Worm (Caenorhabditis elegans) whole organism, late embryonic: ENCODE data around the gene ddl-1.

Source experiments
- C08G9.2 ChIP-seq: sonication (generic microtip); optimal IDR thresholded peaks from 2 replicates; lab custom pipeline; 2016; ENCODE audit warnings: mild to moderate bottlenecking, missing genetic modification characterization, moderate library complexity, missing compliant biosample characterization
- F13H6.1 ChIP-seq: sonication (generic microtip); optimal IDR thresholded peaks from 2 replicates; lab custom pipeline; 2016; ENCODE audit warnings: missing genetic modification characterization, missing compliant biosample characterization
- T23F11.4 ChIP-seq: fragments of 200-800 bp; sonication (Bioruptor generic); optimal IDR thresholded peaks from 2 replicates; lab custom pipeline; 2018; ENCODE audit warnings: mild to moderate bottlenecking, missing genetic modification characterization, missing compliant biosample characterization
- ahr-1 ChIP-seq: sonication (generic microtip); optimal IDR thresholded peaks from 2 replicates; lab custom pipeline; 2016; ENCODE audit warnings: missing genetic modification characterization, missing compliant biosample characterization
- ama-1 ChIP-seq: fragments of 150-350 bp; optimal IDR thresholded peaks from 2 replicates; lab custom pipeline; 2014
- ceh-14 ChIP-seq: sonication (generic microtip); optimal IDR thresholded peaks from 2 replicates; lab custom pipeline; 2016; ENCODE audit warnings: missing genotype, missing genetic modification characterization, missing compliant biosample characterization
- ceh-19 ChIP-seq: fragments of 200-800 bp; sonication (Bioruptor generic); optimal IDR thresholded peaks from 2 replicates; lab custom pipeline; 2018; ENCODE audit warnings: mild to moderate bottlenecking, missing genetic modification characterization, missing compliant biosample characterization
- ceh-2 ChIP-seq: sonication (generic microtip); optimal IDR thresholded peaks from 2 replicates; lab custom pipeline; 2016; ENCODE audit warnings: missing genotype, missing genetic modification characterization, missing compliant biosample characterization
- ceh-30 ChIP-seq: fragments of 150-350 bp; optimal IDR thresholded peaks from 2 replicates; lab custom pipeline; 2014; ENCODE audit warnings: missing biosample characterization, missing genetic modification characterization
- ceh-31 ChIP-seq: sonication (generic microtip); optimal IDR thresholded peaks from 2 replicates; lab custom pipeline; 2016; ENCODE audit warnings: missing genetic modification characterization, missing compliant biosample characterization
- ceh-34 ChIP-seq: sonication (generic microtip); optimal IDR thresholded peaks from 2 replicates; lab custom pipeline; 2016; ENCODE audit warnings: mild to moderate bottlenecking, missing genetic modification characterization, missing compliant biosample characterization
- ceh-45 ChIP-seq: fragments of 200-800 bp; sonication (Bioruptor generic); IDR thresholded peaks from 2 replicates; pipeline ENCODE4 v1.3.6; 2022; ENCODE audit warnings: missing genetic modification reagents, missing genetic modification characterization, missing compliant biosample characterization
- ceh-48 ChIP-seq: sonication (generic microtip); optimal IDR thresholded peaks from 2 replicates; lab custom pipeline; 2016; ENCODE audit warnings: missing genetic modification characterization, inconsistent platforms, missing compliant biosample characterization
- ceh-6 ChIP-seq: fragments of 200-800 bp; sonication (Bioruptor generic); optimal IDR thresholded peaks from 2 replicates; lab custom pipeline; 2018; ENCODE audit warnings: mild to moderate bottlenecking, missing genetic modification characterization, missing compliant biosample characterization
- elt-2 ChIP-seq: sonication (generic microtip); optimal IDR thresholded peaks from 2 replicates; lab custom pipeline; 2016; ENCODE audit warnings: missing genetic modification reagents, missing genetic modification characterization, missing compliant biosample characterization
- eyg-1 ChIP-seq: sonication (generic microtip); optimal IDR thresholded peaks from 2 replicates; lab custom pipeline; 2016; ENCODE audit warnings: missing genotype, missing genetic modification characterization, missing compliant biosample characterization
- fkh-10 ChIP-seq: fragments of 150-350 bp; optimal IDR thresholded peaks from 2 replicates; lab custom pipeline; 2014; ENCODE audit warnings: missing biosample characterization, missing genetic modification reagents, missing genetic modification characterization
- gmeb-2 ChIP-seq: sonication (generic microtip); optimal IDR thresholded peaks from 2 replicates; lab custom pipeline; 2016; ENCODE audit warnings: missing genetic modification characterization, inconsistent platforms, missing compliant biosample characterization
- hlh-15 ChIP-seq: sonication (generic microtip); optimal IDR thresholded peaks from 2 replicates; lab custom pipeline; 2016; ENCODE audit warnings: missing genetic modification characterization, missing compliant biosample characterization
- hlh-30 ChIP-seq: sonication (generic microtip); optimal IDR thresholded peaks from 2 replicates; lab custom pipeline; 2017; ENCODE audit warnings: antibody characterized with exemption, missing genetic modification characterization, missing compliant biosample characterization; ENCODE audit not compliant: insufficient read depth
- lin-11 ChIP-seq: fragments of 200-800 bp; sonication (Bioruptor generic); optimal IDR thresholded peaks from 2 replicates; lab custom pipeline; 2018; ENCODE audit warnings: mild to moderate bottlenecking, missing genetic modification characterization, missing compliant biosample characterization
- mec-3 ChIP-seq: sonication (generic microtip); optimal IDR thresholded peaks from 2 replicates; lab custom pipeline; 2016; ENCODE audit warnings: borderline replicate concordance, missing genetic modification characterization, missing compliant biosample characterization
- nfya-1 ChIP-seq: sonication (generic microtip); optimal IDR thresholded peaks from 2 replicates; lab custom pipeline; 2017; ENCODE audit warnings: missing genetic modification characterization, mild to moderate bottlenecking, missing compliant biosample characterization, antibody characterized with exemption, moderate library complexity
- nhr-232 ChIP-seq: sonication (generic microtip); optimal IDR thresholded peaks from 2 replicates; lab custom pipeline; 2016; ENCODE audit warnings: missing genetic modification characterization, missing compliant biosample characterization
- npax-4 ChIP-seq: sonication (generic microtip); optimal IDR thresholded peaks from 2 replicates; lab custom pipeline; 2016; ENCODE audit warnings: missing genetic modification characterization, missing compliant biosample characterization
- odd-2 ChIP-seq: sonication (generic microtip); optimal IDR thresholded peaks from 2 replicates; lab custom pipeline; 2017; ENCODE audit warnings: antibody characterized with exemption, mild to moderate bottlenecking, missing genetic modification characterization, missing compliant biosample characterization
- pat-9 ChIP-seq: fragments of 200-800 bp; sonication (Bioruptor generic); optimal IDR thresholded peaks from 2 replicates; lab custom pipeline; 2018; ENCODE audit warnings: mild to moderate bottlenecking, missing genetic modification characterization, moderate library complexity, missing compliant biosample characterization
- pax-1 ChIP-seq: fragments of 150-350 bp; optimal IDR thresholded peaks from 2 replicates; lab custom pipeline; 2014; ENCODE audit warnings: missing biosample characterization, missing genetic modification characterization
- pha-4 ChIP-seq: fragments of 150-350 bp; optimal IDR thresholded peaks from 2 replicates; lab custom pipeline; 2018; ENCODE audit warnings: missing biosample characterization, missing genetic modification reagents, missing genetic modification characterization
- pqm-1 ChIP-seq: sonication (generic microtip); optimal IDR thresholded peaks from 2 replicates; lab custom pipeline; 2016; ENCODE audit warnings: missing genetic modification characterization, missing compliant biosample characterization
- pros-1 ChIP-seq: fragments of 150-350 bp; optimal IDR thresholded peaks from 2 replicates; lab custom pipeline; 2014; ENCODE audit warnings: missing biosample characterization, missing genetic modification reagents, missing genetic modification characterization
- ref-2 ChIP-seq: sonication (generic microtip); optimal IDR thresholded peaks from 2 replicates; lab custom pipeline; 2016; ENCODE audit warnings: missing genetic modification characterization, missing compliant biosample characterization
- rnt-1 ChIP-seq: sonication (generic microtip); optimal IDR thresholded peaks from 2 replicates; lab custom pipeline; 2016; ENCODE audit warnings: missing genetic modification characterization, missing compliant biosample characterization
- sox-4 ChIP-seq: sonication (generic microtip); optimal IDR thresholded peaks from 2 replicates; lab custom pipeline; 2017; ENCODE audit warnings: mild to moderate bottlenecking, missing genetic modification characterization, inconsistent platforms, missing compliant biosample characterization
- syd-9 ChIP-seq: sonication (generic microtip); optimal IDR thresholded peaks from 2 replicates; lab custom pipeline; 2016; ENCODE audit warnings: mild to moderate bottlenecking, missing genetic modification characterization, moderate library complexity, missing compliant biosample characterization
- tbx-2 ChIP-seq: sonication (generic microtip); optimal IDR thresholded peaks from 2 replicates; lab custom pipeline; 2016; ENCODE audit warnings: missing genetic modification characterization, missing compliant biosample characterization
- tbx-7 ChIP-seq: sonication (generic microtip); optimal IDR thresholded peaks from 2 replicates; lab custom pipeline; 2016; ENCODE audit warnings: missing genotype, missing genetic modification characterization, missing compliant biosample characterization
- ttx-3 ChIP-seq: sonication (generic microtip); optimal IDR thresholded peaks from 2 replicates; lab custom pipeline; 2016; ENCODE audit warnings: missing genetic modification reagents, missing genetic modification characterization, missing compliant biosample characterization
- unc-42 ChIP-seq: sonication (generic microtip); optimal IDR thresholded peaks from 2 replicates; lab custom pipeline; 2016; ENCODE audit warnings: missing genotype, missing genetic modification characterization, missing compliant biosample characterization
- ztf-16 ChIP-seq: sonication (generic microtip); optimal IDR thresholded peaks from 2 replicates; lab custom pipeline; 2017; ENCODE audit warnings: missing genetic modification characterization, missing compliant biosample characterization

The ddl-1 gene

DNA sequence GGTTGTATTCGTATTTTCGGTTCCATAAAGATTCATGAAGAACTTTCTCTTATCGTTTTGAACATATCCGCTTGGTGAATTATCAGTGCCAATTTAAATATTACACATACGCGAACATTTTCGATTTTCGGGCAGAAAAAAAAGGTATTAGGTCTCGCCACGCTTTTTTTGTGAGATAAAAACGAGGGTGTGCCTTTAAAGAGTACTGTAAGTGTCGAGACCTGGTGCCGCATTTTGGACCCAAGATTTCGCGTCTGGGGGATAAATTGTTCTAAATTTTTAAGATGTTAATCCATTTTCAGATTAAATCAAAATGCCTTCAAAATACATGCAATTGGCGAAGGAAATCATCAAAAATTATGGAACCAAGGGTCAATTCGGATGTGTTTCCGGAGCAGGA, 45.7 kb upstream of the ddl-1 start, which contains the start of gene C25H3.3:
TSS of gene C25H3.3 (plus strand) at position 301 of the 400 bp plus-strand sequence.
- TF ChIP-seq odd-2 (no peak), T23F11.4 (no peak), ceh-45 (GFP tag; lab: Robert Waterston, UW) (no peak), syd-9 (tag; lab: Kevin White, UChicago) (no peak), ztf-16 (tag; lab: Kevin White, UChicago) (no peak), ref-2 (tag; lab: Kevin White, UChicago) (no peak), gmeb-2 (tag; lab: Kevin White, UChicago) (no peak), npax-4 (no peak)

DNA sequence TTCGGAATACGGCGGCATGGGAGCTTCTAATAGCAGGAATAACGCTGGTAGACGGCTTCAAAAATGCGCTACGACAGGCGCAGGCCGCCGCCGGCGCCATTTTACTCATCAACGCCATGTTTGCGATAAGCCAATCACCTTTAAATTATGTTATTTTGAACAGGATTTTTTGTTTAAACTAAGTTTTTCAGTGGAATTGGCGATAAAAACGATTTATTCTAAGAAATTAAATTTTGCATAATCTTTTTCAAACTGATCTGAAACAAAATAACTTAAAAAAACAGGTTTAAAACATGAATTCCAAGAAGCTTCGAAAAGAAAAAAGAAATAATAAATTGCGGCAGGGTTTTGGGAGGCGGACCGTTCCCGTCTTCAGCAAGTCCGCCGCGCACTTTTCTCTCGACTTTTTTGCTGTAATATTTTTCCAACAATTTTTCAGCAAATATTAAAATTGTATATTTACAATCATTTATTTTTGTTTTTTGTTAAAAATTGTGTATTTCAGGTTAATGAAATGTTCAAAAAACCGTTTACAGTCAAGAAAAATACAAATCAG, 43.1 kb upstream of the ddl-1 start, which contains the start of the genes ndub-5 and eif-2D:
TSS of gene ndub-5 (minus strand) at position 138 of the 556 bp plus-strand sequence.
TSS of gene eif-2D (plus strand) at position 506 of the 556 bp plus-strand sequence.
- no peak for TF ChIP-seq ceh-30 (tag; lab: Kevin White, UChicago)
- peak; percentile 83 for TF ChIP-seq elt-2 (tag; lab: Kevin White, UChicago)
- no peak for TF ChIP-seq ceh-45 (GFP tag; lab: Robert Waterston, UW)
- TF ChIP-seq ceh-19: no peak
- no peak for TF ChIP-seq pat-9
- no peak for TF ChIP-seq sox-4 (tag; lab: Kevin White, UChicago)
- TF ChIP-seq pros-1 (tag; lab: Kevin White, UChicago): no peak
- TF ChIP-seq eyg-1 (tag; lab: Kevin White, UChicago): no peak
- TF ChIP-seq nhr-232 (tag; lab: Kevin White, UChicago): no peak
- no peak for TF ChIP-seq ceh-34 (tag; lab: Kevin White, UChicago)
- peak; percentile 33 for TF ChIP-seq ceh-31
- TF ChIP-seq ceh-14: peak; percentile 28
- TF ChIP-seq nfya-1: peak; percentile 13
- TF ChIP-seq unc-42: no peak
- TF ChIP-seq ahr-1: no peak
- TF ChIP-seq pha-4: no peak
- no peak for TF ChIP-seq mec-3 (tag; lab: Kevin White, UChicago)
- TF ChIP-seq npax-4: no peak
- no peak for TF ChIP-seq hlh-15 (tag; lab: Kevin White, UChicago)
- no peak for TF ChIP-seq fkh-10
- TF ChIP-seq tbx-2 (tag; lab: Kevin White, UChicago): peak; percentile 26
- peak; percentile 8 for TF ChIP-seq ttx-3 (tag; lab: Kevin White, UChicago)
- TF ChIP-seq pqm-1 (tag; lab: Kevin White, UChicago): no peak
- TF ChIP-seq F13H6.1 (tag; lab: Kevin White, UChicago): no peak
- TF ChIP-seq ceh-2 (tag; lab: Kevin White, UChicago): no peak
- no peak for TF ChIP-seq ceh-48 (tag; lab: Kevin White, UChicago)

DNA sequence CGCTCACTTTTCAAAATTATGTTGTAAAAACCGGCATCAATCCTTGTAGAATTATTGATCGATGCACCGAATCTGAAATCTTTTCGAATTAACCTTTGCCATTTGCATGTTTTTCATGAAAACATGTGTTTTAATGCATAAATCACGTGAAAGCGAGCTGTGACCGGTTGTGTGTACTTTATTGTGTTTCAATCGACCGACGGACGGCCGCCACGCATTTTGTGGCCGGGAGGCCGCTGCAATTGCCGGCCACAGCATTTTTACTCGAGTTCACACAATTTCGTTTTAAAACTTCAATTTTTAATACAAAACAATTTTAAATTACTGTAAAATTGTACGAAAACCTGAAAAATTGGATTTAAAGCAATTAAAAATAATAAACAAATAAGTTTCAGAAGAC, 40.8 kb upstream of the ddl-1 start, which contains the start of gene C25H3.11:
TSS of gene C25H3.11 (minus strand) at position 82 of the 400 bp plus-strand sequence.
- TF ChIP-seq ceh-31: no peak
- TF ChIP-seq ceh-30 (tag; lab: Kevin White, UChicago): no peak
- TF ChIP-seq nhr-232 (tag; lab: Kevin White, UChicago): no peak
- TF ChIP-seq ttx-3 (tag; lab: Kevin White, UChicago): no peak
- peak; percentile 35 for TF ChIP-seq ceh-2 (tag; lab: Kevin White, UChicago)
- TF ChIP-seq lin-11 (tag; lab: Kevin White, UChicago): no peak
- TF ChIP-seq ceh-19: no peak
- no peak for TF ChIP-seq pax-1
- TF ChIP-seq ceh-6 (GFP tag; lab: Kevin White, UChicago): no peak
- no peak for TF ChIP-seq ref-2 (tag; lab: Kevin White, UChicago)
- TF ChIP-seq sox-4 (tag; lab: Kevin White, UChicago): no peak
- no peak for TF ChIP-seq tbx-7 (tag; lab: Kevin White, UChicago)
- TF ChIP-seq eyg-1 (tag; lab: Kevin White, UChicago): no peak
- peak; percentile 5 for TF ChIP-seq ama-1
- TF ChIP-seq C08G9.2 (tag; lab: Kevin White, UChicago): no peak
- TF ChIP-seq hlh-30 (tag; lab: Kevin White, UChicago): peak; percentile 55
- no peak for TF ChIP-seq rnt-1 (tag; lab: Kevin White, UChicago)
- no peak for TF ChIP-seq mec-3 (tag; lab: Kevin White, UChicago)
